Worm (Caenorhabditis elegans): ENCODE data around the gene Y105C5B.1418.

DNA sequence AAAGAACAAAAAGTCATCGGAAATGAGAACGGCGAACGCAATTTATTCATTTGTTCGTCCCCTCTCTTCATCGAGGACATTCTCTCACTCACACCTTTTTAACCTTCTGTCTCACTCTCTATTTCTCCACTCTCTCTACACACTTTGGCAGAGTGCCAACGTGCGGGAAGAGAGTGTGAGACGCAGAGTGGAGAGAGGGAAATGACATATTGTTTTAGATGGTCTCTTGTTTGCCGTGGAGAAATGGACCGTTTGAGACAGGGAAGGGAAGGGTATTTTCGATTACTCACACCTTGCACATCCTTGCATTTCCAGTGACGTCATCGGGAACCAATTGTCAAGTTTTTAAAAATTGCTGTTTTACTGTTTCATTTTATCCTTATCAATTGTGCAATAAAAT is 43.1 kb downstream of the Y105C5B.1418 start:
- TF ChIP-seq snpc-4 (tag; optimal IDR thresholded peaks at IDR 0.05) = no peak
- no peak for TF ChIP-seq nhr-237 (tag; optimal IDR thresholded peaks at IDR 0.05)
- TF ChIP-seq lin-11 (tag; optimal IDR thresholded peaks at IDR 0.05) = no peak
- no peak for TF ChIP-seq elt-1 (tag; optimal IDR thresholded peaks at IDR 0.05)
- no peak for TF ChIP-seq nhr-77 (tag; optimal IDR thresholded peaks at IDR 0.05)
- TF ChIP-seq egl-27 (tag; optimal IDR thresholded peaks at IDR 0.05) = no peak
- no peak for TF ChIP-seq unc-62 (GFP tag; optimal IDR thresholded peaks at IDR 0.05)
- TF ChIP-seq R02D3.7 (tag; optimal IDR thresholded peaks at IDR 0.05) = no peak
- no peak for TF ChIP-seq ceh-82 (tag; optimal IDR thresholded peaks at IDR 0.05)
- TF ChIP-seq unc-39 (tag; optimal IDR thresholded peaks at IDR 0.05) = no peak
- no peak for TF ChIP-seq lin-39 (tag; optimal IDR thresholded peaks at IDR 0.05)

Measured in whole organism, L2 larva.